Worm (Caenorhabditis elegans): ENCODE data around the gene F42A10.5.

- TF ChIP-seq snpc-4 (tag; optimal IDR thresholded peaks at IDR 0.05), result no peak
- TF ChIP-seq elt-3 (tag; optimal IDR thresholded peaks at IDR 0.05), result no peak
- no peak for TF ChIP-seq lsy-2 (tag; optimal IDR thresholded peaks at IDR 0.05)
- no peak for TF ChIP-seq nhr-28 (tag; optimal IDR thresholded peaks at IDR 0.05)
- TF ChIP-seq mep-1 (tag; optimal IDR thresholded peaks at IDR 0.05), result no peak
- no peak for TF ChIP-seq ces-1 (GFP tag; optimal IDR thresholded peaks at IDR 0.05)
- no peak for TF ChIP-seq nhr-237 (tag; optimal IDR thresholded peaks at IDR 0.05)
- TF ChIP-seq unc-62 (GFP tag; optimal IDR thresholded peaks at IDR 0.05), result no peak
- no peak for TF ChIP-seq blmp-1 (tag; optimal IDR thresholded peaks at IDR 0.05)
- no peak for TF ChIP-seq ztf-11 (tag; optimal IDR thresholded peaks at IDR 0.05)
- TF ChIP-seq nhr-76 (tag; optimal IDR thresholded peaks at IDR 0.05), result no peak
- no peak for TF ChIP-seq pha-4 (tag; optimal IDR thresholded peaks at IDR 0.05)
These were observed 34.6 kb upstream of the F42A10.5 start, which contains the start of gene C23G10.2 for ce11 chrIII:6207881-6208280.
